Fruit fly (Drosophila melanogaster) whole organism, pupa: Measurements from ENCODE around the gene gzl.

Source experiments
- CG12605 ChIP-seq: fragments of 200-800 bp; sonication (Bioruptor generic); IDR thresholded peaks from 2 replicates; pipeline ENCODE4 v1.3.6; 2022; ENCODE audit warnings: missing biosample characterization, missing genetic modification characterization
- CG8159 ChIP-seq: fragments of 200-800 bp; sonication (Bioruptor generic); optimal IDR thresholded peaks from 3 replicates; lab custom pipeline; 2018; ENCODE audit warnings: missing biosample characterization, mild to moderate bottlenecking, missing genetic modification characterization, moderate library complexity

DNA sequence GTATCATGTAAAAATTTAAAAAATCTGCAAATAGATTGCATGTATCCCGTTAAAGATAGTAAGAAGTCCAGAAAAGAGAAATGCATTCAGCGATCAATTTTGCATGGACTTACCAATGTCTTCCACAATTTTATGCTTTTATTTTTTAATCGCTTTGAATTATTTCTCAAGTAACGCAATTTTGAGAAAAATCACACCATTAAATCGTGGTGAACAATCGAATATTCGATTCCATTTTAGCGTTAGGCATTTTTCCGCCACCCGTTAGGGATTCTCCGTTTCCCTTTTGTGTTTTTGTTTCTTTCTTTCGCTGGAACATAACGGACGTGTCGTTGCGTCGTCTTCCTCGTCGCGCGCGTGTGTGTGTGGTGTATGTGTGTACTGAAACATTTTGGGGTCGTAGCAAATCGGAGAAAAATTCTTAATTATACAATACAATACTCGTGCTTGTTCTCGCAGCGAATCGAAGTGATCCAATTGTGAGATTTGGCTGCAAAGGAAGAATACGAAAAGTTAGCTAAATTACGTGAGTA lies 23.9 kb downstream of the gzl start, which contains the start of gene gpp:
- TF ChIP-seq CG8159 (tag; lab: Kevin White, UChicago) (no peak), CG12605 (no peak)
